Fruit fly (Drosophila melanogaster) S2 (cell line): Measurements from ENCODE around the gene mia.
A peak's percentile ranks its signal among the peaks of the same experiment; 100 is the strongest.

Experiments
- CG8478 ChIP-seq: fragments of >200 bp; optimal IDR thresholded peaks from 2 replicates; lab custom pipeline; 2018
- CTCF ChIP-seq, 2 experiments: fragments of >200 bp; optimal IDR thresholded peaks; 2 replicates each; lab custom pipeline; 2018

The mia gene

DNA sequence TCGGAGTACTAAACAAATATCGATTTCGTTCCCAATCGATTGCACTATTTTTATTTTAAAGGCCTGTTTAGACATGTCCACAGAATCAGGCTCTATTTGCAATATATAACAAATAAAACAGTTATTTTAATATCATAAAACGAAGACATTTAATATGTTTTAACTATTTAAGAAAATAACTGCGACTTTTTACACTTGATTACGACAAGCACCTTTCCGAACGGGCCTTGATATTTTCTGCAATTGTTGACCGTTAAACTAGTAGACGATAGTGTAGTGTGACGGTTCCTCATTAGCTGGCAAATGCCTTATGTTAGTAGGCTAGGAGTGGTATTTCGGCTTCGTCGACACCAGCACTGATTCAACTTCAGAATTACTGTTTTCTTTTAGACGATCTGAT, 17.6 kb upstream of the mia start, which contains the start of the genes CG2931 and Rheb:
TSS of gene CG2931 (minus strand) at position 26 of the 400 bp plus-strand sequence.
TSS of gene Rheb (plus strand) at position 332 of the 400 bp plus-strand sequence.
- TF ChIP-seq CTCF (optimal IDR thresholded peaks at IDR 0.05; lab: Kevin White, UChicago) (no peak), CG8478 (lab: Kevin White, UChicago) (no peak)

DNA sequence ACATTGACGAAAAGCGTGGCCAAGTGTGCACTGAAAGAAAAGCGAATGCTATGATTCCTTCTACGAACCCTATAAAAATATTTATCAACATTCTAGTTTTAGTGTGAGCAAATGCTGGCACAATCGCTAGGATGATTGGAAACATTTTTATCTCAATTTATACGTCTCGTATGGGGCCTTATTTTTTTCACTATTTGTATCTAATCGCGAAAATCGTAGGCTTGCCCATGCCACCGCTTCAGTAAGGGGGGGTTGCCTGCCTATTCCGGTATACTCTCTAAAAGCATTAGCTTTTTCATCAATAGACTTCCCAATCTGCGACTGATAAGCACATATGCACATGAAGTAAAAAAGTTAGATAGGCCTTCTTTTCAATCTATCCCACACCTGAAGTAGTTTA, 14.7 kb upstream of the mia start:
- no peak for TF ChIP-seq CG8478 (lab: Kevin White, UChicago)
- TF ChIP-seq CTCF (optimal IDR thresholded peaks at IDR 0.05; lab: Kevin White, UChicago) = no peak

DNA sequence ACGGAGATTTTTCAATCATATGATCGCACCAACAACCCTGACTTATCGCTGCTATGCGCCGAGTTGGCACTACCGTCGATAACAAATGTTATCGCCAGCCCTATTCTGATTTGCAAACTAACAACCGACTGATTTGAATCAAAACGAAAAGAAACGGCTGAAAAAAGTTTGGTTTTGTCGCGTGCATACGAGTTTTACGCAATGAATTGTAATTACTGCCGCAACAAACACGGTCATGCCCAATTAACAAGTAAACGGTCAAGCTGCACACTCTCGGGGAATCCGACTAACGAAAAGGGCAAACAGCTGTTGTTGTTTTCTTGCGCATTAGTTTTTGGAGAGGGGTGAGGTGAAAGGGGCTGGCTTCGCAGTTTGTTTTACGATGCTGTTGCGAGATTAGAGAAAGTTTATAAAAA, 13.8 kb upstream of the mia start, which contains the start of the genes CG14671 and CG12746:
TSS of gene CG14671 (minus strand) at position 41 of the 416 bp plus-strand sequence.
TSS of gene CG12746 (plus strand) at position 91 of the 416 bp plus-strand sequence.
- no peak for TF ChIP-seq CG8478 (lab: Kevin White, UChicago)
- peak in 1 of 2 experiments; percentile 9 for TF ChIP-seq CTCF (optimal IDR thresholded peaks at IDR 0.05; lab: Kevin White, UChicago)

DNA sequence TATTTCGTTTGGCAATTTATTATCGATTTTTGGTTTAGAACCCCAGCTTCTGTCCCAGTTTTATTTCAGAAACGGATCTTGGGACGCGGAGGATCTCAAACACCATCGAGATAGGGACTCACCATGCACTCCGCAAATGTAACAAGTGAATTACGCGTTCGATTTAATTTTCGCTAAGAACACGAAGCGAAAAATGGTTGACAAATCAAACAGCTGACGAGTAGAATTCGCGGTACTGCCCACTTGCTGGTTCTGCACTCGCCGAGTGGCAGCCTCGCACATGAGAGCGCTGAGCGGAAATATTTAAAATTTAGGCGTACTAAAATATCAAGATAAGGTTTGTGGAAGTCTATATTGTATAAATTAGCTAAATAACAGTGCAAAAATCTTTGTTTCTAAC, 12.5 kb upstream of the mia start, which contains the start of gene Pi4KIIalpha:
TSS of gene Pi4KIIalpha (minus strand) at position 233 of the 400 bp plus-strand sequence.
- TF ChIP-seq CG8478 (lab: Kevin White, UChicago) (no peak), CTCF (optimal IDR thresholded peaks at IDR 0.05; lab: Kevin White, UChicago) (peak in 1 of 2 experiments; percentile 9)

DNA sequence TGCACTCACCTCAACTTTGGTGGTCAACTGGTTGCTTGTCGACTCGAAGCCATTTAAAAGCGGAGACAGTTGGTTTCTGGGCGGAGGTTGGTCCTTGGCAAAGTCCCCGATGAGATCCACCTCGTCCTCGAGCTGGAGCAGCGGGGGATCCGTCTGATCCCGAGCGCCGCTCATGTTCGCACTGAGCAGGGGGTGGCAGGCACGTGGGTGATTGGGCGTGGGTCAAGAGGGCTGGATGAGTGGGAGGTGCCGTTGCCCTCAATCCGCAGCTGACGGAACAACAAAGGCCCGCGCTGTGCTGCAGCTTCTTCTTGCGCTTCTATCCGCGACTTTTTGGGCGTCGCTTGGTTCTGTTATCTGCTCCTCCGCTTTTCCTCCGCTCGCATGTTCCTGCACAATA, 12.0 kb upstream of the mia start:
- no peak for TF ChIP-seq CTCF (optimal IDR thresholded peaks at IDR 0.05; lab: Kevin White, UChicago)
- TF ChIP-seq CG8478 (lab: Kevin White, UChicago) = no peak

DNA sequence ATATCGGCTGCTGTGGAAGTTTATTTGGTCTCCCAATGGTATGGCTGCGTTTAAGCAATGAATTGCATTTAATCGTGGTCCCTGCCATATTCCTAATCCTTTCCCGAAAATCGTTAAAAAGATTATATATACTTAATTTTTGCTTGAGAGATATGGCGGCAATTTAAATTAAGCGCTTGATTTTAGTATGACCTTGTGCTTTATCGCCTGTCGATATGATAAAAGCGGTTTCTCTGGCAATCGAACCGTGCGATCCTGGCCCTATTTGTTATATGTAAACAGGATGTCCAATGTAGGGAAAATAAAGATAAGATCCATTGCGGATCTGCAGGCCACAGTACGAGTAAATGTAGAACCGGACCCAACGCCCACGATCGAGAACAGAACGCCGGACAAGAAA, 3.9 kb upstream of the mia start, which contains the start of gene Snm1:
TSS of gene Snm1 (plus strand) at position 233 of the 400 bp plus-strand sequence.
- TF ChIP-seq CG8478 (lab: Kevin White, UChicago) (no peak), CTCF (optimal IDR thresholded peaks at IDR 0.05; lab: Kevin White, UChicago) (no peak)

DNA sequence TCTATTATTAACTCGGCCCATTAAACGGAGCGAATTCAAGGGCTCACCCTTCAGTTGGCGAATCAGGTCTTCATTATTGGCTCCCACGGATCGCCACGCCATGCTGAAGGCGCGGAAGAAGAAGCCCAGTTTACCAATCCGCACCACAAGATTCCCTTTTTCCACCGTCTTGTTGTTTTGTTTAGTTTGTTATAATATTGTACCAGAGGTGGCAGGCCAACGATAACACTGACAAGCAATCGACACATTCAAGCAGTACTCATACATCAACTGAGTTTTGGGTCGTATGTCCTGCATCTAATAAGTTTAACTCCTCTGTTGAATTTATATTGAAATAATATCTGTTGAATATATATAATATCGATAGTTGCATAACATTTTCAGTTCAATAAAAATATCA, 3.1 kb upstream of the mia start, which contains the start of gene Pcmt:
TSS of gene Pcmt (minus strand) at position 235 of the 400 bp plus-strand sequence.
- TF ChIP-seq CTCF (optimal IDR thresholded peaks at IDR 0.05; lab: Kevin White, UChicago) = no peak
- TF ChIP-seq CG8478 (lab: Kevin White, UChicago) = no peak

DNA sequence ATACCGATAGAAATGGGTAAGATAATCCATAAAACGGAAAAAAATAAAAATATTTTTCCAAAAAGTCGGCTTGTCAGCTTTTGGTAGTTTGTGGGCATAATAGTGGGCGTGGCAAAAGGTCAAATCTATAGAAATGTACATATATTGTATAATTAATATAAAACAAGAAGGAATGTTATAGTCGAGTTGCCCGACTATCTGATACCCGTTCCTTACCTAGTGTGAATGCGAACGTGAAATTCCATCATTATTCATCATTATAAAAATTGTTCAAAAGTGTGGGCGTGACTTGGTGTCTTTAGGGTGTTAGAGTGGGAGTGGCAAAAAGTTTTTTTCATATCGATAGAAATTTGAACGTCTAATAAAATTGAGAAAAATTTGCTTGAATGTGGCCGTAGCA, 625 bp upstream of the mia start:
- TF ChIP-seq CTCF (optimal IDR thresholded peaks at IDR 0.05; lab: Kevin White, UChicago) = no peak
- TF ChIP-seq CG8478 (lab: Kevin White, UChicago) = no peak

DNA sequence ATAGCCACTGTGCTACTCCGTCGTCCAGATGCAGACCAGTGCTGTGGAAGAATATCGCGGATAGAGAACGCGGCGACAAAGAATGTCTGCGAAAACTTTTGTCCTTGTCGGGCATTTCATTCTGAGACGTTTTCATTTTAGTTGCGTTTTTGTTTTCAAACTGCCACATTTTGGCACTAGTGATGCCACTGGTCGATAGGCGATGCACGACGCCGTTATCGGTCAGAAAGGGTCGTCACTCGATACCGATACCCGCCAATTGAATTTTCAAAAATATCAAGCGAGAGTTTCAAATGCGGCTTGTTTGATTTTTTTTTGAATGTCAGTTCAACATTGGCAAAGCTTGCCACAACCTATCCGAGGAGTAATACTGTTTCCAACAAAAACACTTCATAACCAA, 516 bp downstream of the mia start:
- TF ChIP-seq CG8478 (lab: Kevin White, UChicago) (no peak), CTCF (optimal IDR thresholded peaks at IDR 0.05; lab: Kevin White, UChicago) (peak; percentile 2 to 4)

DNA sequence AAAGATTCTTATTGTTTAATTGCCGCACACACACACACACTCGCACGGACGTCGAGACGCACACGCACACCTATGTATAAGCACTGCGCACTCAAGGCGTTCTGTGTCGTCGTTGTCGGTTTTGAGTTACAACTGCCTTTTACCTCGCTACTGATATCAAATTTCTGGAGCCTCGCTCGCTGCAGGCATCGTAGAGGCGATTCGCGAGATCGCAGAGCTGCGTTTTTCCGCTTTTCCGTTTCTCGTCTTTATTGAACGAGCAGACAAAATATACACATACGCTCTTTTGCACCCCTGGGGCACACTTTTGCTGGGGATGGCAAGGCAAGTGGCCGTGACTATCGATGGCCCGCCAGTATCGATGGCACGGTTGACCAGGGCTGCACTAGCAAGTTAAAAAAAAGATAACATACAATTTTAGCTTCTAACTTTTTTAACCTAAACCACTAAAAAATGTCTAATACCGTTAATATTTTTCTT, 3.5 kb downstream of the mia start, which contains the start of gene CG2519:
TSS of gene CG2519 (minus strand) at position 312 of the 480 bp plus-strand sequence.
- TF ChIP-seq CG8478 (lab: Kevin White, UChicago) (no peak), CTCF (optimal IDR thresholded peaks at IDR 0.05; lab: Kevin White, UChicago) (peak; percentile 30 to 44)

DNA sequence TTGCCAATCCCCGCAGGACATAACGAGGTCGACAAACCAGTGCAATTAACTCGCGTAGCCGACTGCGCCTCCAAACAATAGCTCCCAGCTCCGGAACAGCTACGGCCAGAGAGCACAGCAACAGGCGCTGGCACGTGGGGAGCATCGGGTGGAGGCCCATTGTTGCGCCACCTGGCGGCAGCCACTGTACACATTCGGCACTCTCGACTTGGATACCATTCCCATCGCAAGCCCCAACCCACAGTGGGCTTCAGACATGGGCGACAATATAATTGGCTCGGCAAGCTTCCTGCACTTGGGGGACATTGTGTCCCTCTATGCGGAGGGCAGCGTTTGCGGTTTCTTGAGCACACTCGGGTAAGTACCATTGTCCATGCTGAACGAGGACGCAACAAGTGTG, 23.4 kb downstream of the mia start:
- TF ChIP-seq CG8478 (lab: Kevin White, UChicago) (no peak), CTCF (optimal IDR thresholded peaks at IDR 0.05; lab: Kevin White, UChicago) (peak; percentile 53 to 68)

DNA sequence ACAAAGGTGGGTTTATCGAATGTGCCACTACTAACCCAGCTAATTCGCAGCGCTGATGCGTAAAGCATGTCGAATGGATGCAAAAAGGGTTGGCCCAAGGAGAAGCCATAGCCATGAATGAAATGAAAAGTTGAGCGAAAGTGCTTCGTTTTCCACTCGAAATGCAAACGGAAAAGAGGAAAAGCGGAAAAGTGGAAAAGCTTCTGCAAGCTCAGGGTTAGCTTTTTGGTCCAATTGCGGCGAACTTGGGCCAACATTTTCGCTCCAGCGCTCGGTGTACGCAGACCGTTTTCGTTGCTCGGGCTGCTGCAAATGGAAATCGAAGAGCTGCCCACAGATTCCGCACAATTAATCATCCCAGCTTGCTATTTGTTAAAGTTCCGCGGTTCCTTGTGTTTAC, 26.2 kb downstream of the mia start:
- TF ChIP-seq CG8478 (lab: Kevin White, UChicago) (no peak), CTCF (optimal IDR thresholded peaks at IDR 0.05; lab: Kevin White, UChicago) (no peak)

DNA sequence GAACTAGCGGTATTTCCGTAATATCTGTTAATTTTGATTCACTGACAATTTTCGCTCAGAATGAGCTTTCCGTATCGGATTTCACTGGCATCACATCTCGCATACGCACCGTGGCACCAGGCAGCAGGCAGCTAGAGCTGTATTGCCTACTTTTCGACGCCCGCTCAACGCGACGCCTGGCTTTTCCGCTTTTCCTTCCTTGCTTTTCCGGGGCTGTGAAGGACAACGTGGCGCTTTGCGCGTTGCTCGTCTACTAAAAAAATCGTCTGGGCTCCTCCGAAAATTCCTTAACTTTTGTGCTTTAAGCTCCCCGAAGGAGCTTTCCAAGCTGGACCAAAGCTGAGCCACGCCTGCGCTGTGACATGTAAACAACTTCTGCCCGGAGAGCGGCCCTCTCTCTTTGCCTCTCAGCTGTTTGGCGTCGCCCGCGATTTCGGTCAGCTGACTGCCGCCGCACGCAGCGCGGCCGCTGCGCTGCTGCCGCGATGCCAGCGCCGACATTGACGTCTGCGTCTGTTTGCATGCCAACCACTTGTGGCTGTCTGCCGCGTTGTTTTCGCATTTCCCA, 27.8 kb downstream of the mia start, which contains the start of the genes CG43845 and Nmdar1:
TSS of gene CG43845 (minus strand) at position 51 of the 568 bp plus-strand sequence.
TSS of gene Nmdar1 (minus strand) at position 259 of the 568 bp plus-strand sequence.
- TF ChIP-seq CTCF (optimal IDR thresholded peaks at IDR 0.05; lab: Kevin White, UChicago) = no peak
- TF ChIP-seq CG8478 (lab: Kevin White, UChicago) = no peak

DNA sequence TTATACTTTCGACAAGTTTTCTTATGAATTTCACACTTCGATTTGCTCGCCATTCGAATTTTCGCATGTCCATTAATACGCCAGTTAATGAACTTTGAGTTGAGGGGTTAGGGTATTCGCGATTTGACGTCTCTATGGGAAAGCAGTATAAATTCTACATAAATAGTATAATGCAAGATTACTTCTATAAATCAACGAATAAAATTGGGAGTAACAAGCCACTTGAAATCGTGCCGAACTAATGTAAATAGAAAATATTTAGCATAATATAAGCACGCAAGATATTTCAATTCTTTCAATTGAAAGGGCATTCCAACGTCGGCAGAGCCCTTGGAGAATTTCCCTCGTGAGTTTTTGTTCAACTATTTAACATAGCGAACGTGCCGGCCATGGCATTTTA, 30.4 kb downstream of the mia start:
- TF ChIP-seq CG8478 (lab: Kevin White, UChicago) (no peak), CTCF (optimal IDR thresholded peaks at IDR 0.05; lab: Kevin White, UChicago) (no peak)

DNA sequence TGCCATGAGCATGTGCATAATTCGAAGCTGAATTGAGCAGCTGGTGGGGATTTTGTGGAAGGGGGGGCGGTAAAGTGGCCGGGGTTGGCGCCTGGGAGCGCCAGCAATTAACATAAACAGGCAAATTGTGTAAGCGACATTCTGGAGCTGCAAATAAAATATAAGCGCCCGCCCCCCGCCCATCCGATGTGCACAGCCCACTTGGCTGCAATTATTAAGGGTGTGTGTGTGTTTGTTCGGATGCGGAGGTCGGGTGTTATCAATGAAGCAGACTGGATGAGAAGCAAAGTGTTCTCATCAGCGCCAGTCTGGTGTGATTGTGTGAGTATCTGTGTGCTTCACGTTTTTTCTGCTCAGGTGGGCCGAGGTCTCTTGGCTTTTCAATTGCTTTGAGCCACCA, 31.2 kb downstream of the mia start:
- no peak for TF ChIP-seq CTCF (optimal IDR thresholded peaks at IDR 0.05; lab: Kevin White, UChicago)
- no peak for TF ChIP-seq CG8478 (lab: Kevin White, UChicago)
